Fruit fly (Drosophila melanogaster) whole organism, prepupa: ENCODE data around the gene CG2839.
A peak's percentile ranks its signal among the peaks of the same experiment; 100 is the strongest.

ENCODE experiments used
- Blimp-1 ChIP-seq: fragments of 200-800 bp; sonication (Bioruptor generic); optimal IDR thresholded peaks from 3 replicates; lab custom pipeline; 2017; ENCODE audit warnings: missing biosample characterization, missing genetic modification characterization, mild to moderate bottlenecking, moderate library complexity, missing genetic modification reagents
- CG11294 ChIP-seq: fragments of 200-800 bp; sonication (Bioruptor generic); IDR thresholded peaks from 2 replicates; pipeline ENCODE4 v1.3.6; 2022; ENCODE audit warnings: missing biosample characterization, missing genetic modification characterization
- CG11902 ChIP-seq: fragments of 200-800 bp; sonication (Bioruptor generic); optimal IDR thresholded peaks from 3 replicates; lab custom pipeline; 2016; ENCODE audit warnings: missing biosample characterization, missing genetic modification characterization
- CG1621 ChIP-seq: fragments of 200-800 bp; sonication (Bioruptor generic); optimal IDR thresholded peaks from 3 replicates; lab custom pipeline; 2018; ENCODE audit warnings: missing biosample characterization, mild to moderate bottlenecking, missing genetic modification characterization
- CG16779 ChIP-seq: fragments of 200-800 bp; sonication (Bioruptor generic); optimal IDR thresholded peaks from 3 replicates; lab custom pipeline; 2017; ENCODE audit warnings: missing biosample characterization, mild to moderate bottlenecking, missing genetic modification characterization
- CG3032 ChIP-seq: fragments of 200-800 bp; optimal IDR thresholded peaks from 2 replicates; lab custom pipeline; 2019; ENCODE audit warnings: missing biosample characterization, mild to moderate bottlenecking, missing genetic modification characterization, moderate library complexity
- CG31627 ChIP-seq: fragments of 200-800 bp; sonication (Bioruptor generic); optimal IDR thresholded peaks from 3 replicates; lab custom pipeline; 2016; ENCODE audit warnings: missing biosample characterization, missing genetic modification characterization
- CG32006 ChIP-seq: fragments of 200-800 bp; sonication (Bioruptor generic); optimal IDR thresholded peaks from 3 replicates; lab custom pipeline; 2017; ENCODE audit warnings: missing biosample characterization, mild to moderate bottlenecking, missing genetic modification characterization
- CG4318 ChIP-seq: fragments of 200-800 bp; sonication (Bioruptor generic); optimal IDR thresholded peaks from 3 replicates; lab custom pipeline; 2017; ENCODE audit warnings: missing biosample characterization, mild to moderate bottlenecking, missing genetic modification characterization
- CG6163 ChIP-seq: fragments of 200-800 bp; sonication (Bioruptor generic); IDR thresholded peaks from 3 replicates; pipeline ENCODE4 v1.3.6; 2022; ENCODE audit warnings: missing biosample characterization, missing genetic modification characterization
- CG6276 ChIP-seq: fragments of 200-800 bp; sonication (Bioruptor generic); optimal IDR thresholded peaks from 2 replicates; lab custom pipeline; 2017; ENCODE audit warnings: missing biosample characterization, mild to moderate bottlenecking, missing genetic modification characterization
- CG6792 ChIP-seq: fragments of 200-800 bp; sonication (Bioruptor generic); optimal IDR thresholded peaks from 3 replicates; lab custom pipeline; 2016; ENCODE audit warnings: missing biosample characterization, missing genetic modification characterization
- CG6808 ChIP-seq: fragments of 200-800 bp; sonication (Bioruptor generic); optimal IDR thresholded peaks from 3 replicates; lab custom pipeline; 2017; ENCODE audit warnings: missing biosample characterization, missing genetic modification characterization, mild to moderate bottlenecking, moderate library complexity, missing genetic modification reagents
- CG6854 ChIP-seq: fragments of 200-800 bp; sonication (Bioruptor generic); optimal IDR thresholded peaks from 2 replicates; lab custom pipeline; 2017; ENCODE audit warnings: missing biosample characterization, mild to moderate bottlenecking, missing genetic modification characterization
- CG7368 ChIP-seq: fragments of 200-800 bp; sonication (Bioruptor generic); optimal IDR thresholded peaks from 3 replicates; lab custom pipeline; 2016; ENCODE audit warnings: missing biosample characterization, missing genetic modification characterization
- CG8119 ChIP-seq: fragments of 200-800 bp; sonication (Bioruptor generic); IDR thresholded peaks from 3 replicates; pipeline ENCODE4 v1.3.6; 2022; ENCODE audit warnings: missing biosample characterization, missing genetic modification characterization
- CG8319 ChIP-seq: fragments of 200-800 bp; sonication (Bioruptor generic); optimal IDR thresholded peaks from 3 replicates; lab custom pipeline; 2016; ENCODE audit warnings: missing biosample characterization, missing genetic modification characterization
- CG8632 ChIP-seq: fragments of 200-800 bp; sonication (Bioruptor generic); optimal IDR thresholded peaks from 3 replicates; lab custom pipeline; 2016; ENCODE audit warnings: missing biosample characterization, missing genetic modification characterization
- CG9139 ChIP-seq: fragments of 200-800 bp; sonication (Bioruptor generic); optimal IDR thresholded peaks from 3 replicates; lab custom pipeline; 2017; ENCODE audit warnings: missing biosample characterization, mild to moderate bottlenecking, missing genetic modification characterization
- Eip75B ChIP-seq: fragments of 200-800 bp; sonication (Bioruptor generic); optimal IDR thresholded peaks from 3 replicates; lab custom pipeline; 2016; ENCODE audit warnings: missing biosample characterization, missing genetic modification characterization
- Eip78C ChIP-seq: fragments of 200-800 bp; sonication (Bioruptor generic); peaks from one replicate; lab custom pipeline; 2016; ENCODE audit warnings: missing biosample characterization, missing genetic modification characterization
- Eip93F ChIP-seq: fragments of 200-800 bp; sonication (Bioruptor generic); optimal IDR thresholded peaks from 2 replicates; lab custom pipeline; 2016; ENCODE audit warnings: missing biosample characterization, mild to moderate bottlenecking, missing genetic modification characterization
- Ets21C ChIP-seq: fragments of 200-800 bp; sonication (Bioruptor generic); optimal IDR thresholded peaks from 3 replicates; lab custom pipeline; 2016; ENCODE audit warnings: missing biosample characterization, missing genetic modification characterization
- Ets96B ChIP-seq: fragments of 200-800 bp; optimal IDR thresholded peaks from 2 replicates; lab custom pipeline; 2019; ENCODE audit warnings: missing biosample characterization, mild to moderate bottlenecking, missing genetic modification characterization, moderate library complexity
- Gug ChIP-seq: fragments of 200-800 bp; sonication (Bioruptor generic); IDR thresholded peaks from 2 replicates; pipeline ENCODE4 v1.3.6; 2022; ENCODE audit warnings: missing biosample characterization, missing genetic modification characterization
- Hr38 ChIP-seq: sonication (Bioruptor generic); optimal IDR thresholded peaks from 2 replicates; lab custom pipeline; 2016; ENCODE audit warnings: missing biosample characterization, missing genetic modification characterization
- Hr39 ChIP-seq: fragments of 200-800 bp; sonication (Bioruptor generic); optimal IDR thresholded peaks from 2 replicates; lab custom pipeline; 2016; ENCODE audit warnings: missing biosample characterization, missing genetic modification characterization
- Hr4 ChIP-seq: fragments of 200-800 bp; sonication (Bioruptor generic); optimal IDR thresholded peaks from 3 replicates; lab custom pipeline; 2016; ENCODE audit warnings: missing biosample characterization, missing genetic modification characterization
- Lpt ChIP-seq: fragments of 200-800 bp; sonication (Bioruptor generic); optimal IDR thresholded peaks from 3 replicates; lab custom pipeline; 2016; ENCODE audit warnings: missing biosample characterization, missing genetic modification characterization
- Met ChIP-seq: fragments of 200-800 bp; sonication (Bioruptor generic); optimal IDR thresholded peaks from 3 replicates; lab custom pipeline; 2016; ENCODE audit warnings: missing biosample characterization, missing genetic modification characterization
- OdsH ChIP-seq: fragments of 200-800 bp; sonication (Bioruptor generic); optimal IDR thresholded peaks from 3 replicates; lab custom pipeline; 2016; ENCODE audit warnings: missing biosample characterization, missing genetic modification characterization
- Smox ChIP-seq: fragments of 200-800 bp; sonication (Bioruptor generic); optimal IDR thresholded peaks from 3 replicates; lab custom pipeline; 2016; ENCODE audit warnings: missing biosample characterization, missing genetic modification characterization
- Sox102F ChIP-seq: fragments of 200-800 bp; sonication (Bioruptor generic); optimal IDR thresholded peaks from 2 replicates; lab custom pipeline; 2016; ENCODE audit warnings: missing biosample characterization, mild to moderate bottlenecking, missing genetic modification characterization
- Sox14 ChIP-seq: fragments of 200-800 bp; sonication (Bioruptor generic); optimal IDR thresholded peaks from 3 replicates; lab custom pipeline; 2016; ENCODE audit warnings: missing biosample characterization, missing genetic modification characterization
- Sox15 ChIP-seq: fragments of 200-800 bp; sonication (Bioruptor generic); optimal IDR thresholded peaks from 3 replicates; lab custom pipeline; 2016; ENCODE audit warnings: missing biosample characterization, missing genetic modification characterization
- achi ChIP-seq: fragments of 200-800 bp; sonication (Bioruptor generic); optimal IDR thresholded peaks from 3 replicates; lab custom pipeline; 2016; ENCODE audit warnings: missing biosample characterization, missing genetic modification characterization
- acj6 ChIP-seq: fragments of 200-800 bp; sonication (Bioruptor generic); optimal IDR thresholded peaks from 3 replicates; lab custom pipeline; 2016; ENCODE audit warnings: missing biosample characterization, missing genetic modification characterization
- dac ChIP-seq: fragments of 200-800 bp; sonication (Bioruptor generic); optimal IDR thresholded peaks from 2 replicates; lab custom pipeline; 2017; ENCODE audit warnings: missing biosample characterization, mild to moderate bottlenecking, missing genetic modification characterization
- eg ChIP-seq: fragments of 200-800 bp; sonication (Bioruptor generic); IDR thresholded peaks from 3 replicates; pipeline ENCODE4 v1.3.6; 2022; ENCODE audit warnings: missing biosample characterization, missing genetic modification characterization
- esn ChIP-seq: fragments of 200-800 bp; sonication (Bioruptor generic); optimal IDR thresholded peaks from 2 replicates; lab custom pipeline; 2016; ENCODE audit warnings: missing biosample characterization, mild to moderate bottlenecking, missing genetic modification characterization, moderate library complexity
- fd59A ChIP-seq: fragments of 200-800 bp; sonication (Bioruptor generic); optimal IDR thresholded peaks from 2 replicates; lab custom pipeline; 2017; ENCODE audit warnings: missing biosample characterization, mild to moderate bottlenecking, missing genetic modification characterization, missing genetic modification reagents
- fd85E ChIP-seq: fragments of 200-800 bp; sonication (Bioruptor generic); optimal IDR thresholded peaks from 3 replicates; lab custom pipeline; 2016; ENCODE audit warnings: missing biosample characterization, missing genetic modification characterization
- net ChIP-seq: fragments of 200-800 bp; sonication (Bioruptor generic); optimal IDR thresholded peaks from 3 replicates; lab custom pipeline; 2016; ENCODE audit warnings: missing biosample characterization, missing genetic modification characterization
- pdm3 ChIP-seq: fragments of 200-800 bp; sonication (Bioruptor generic); optimal IDR thresholded peaks from 3 replicates; lab custom pipeline; 2016; ENCODE audit warnings: missing biosample characterization, missing genetic modification characterization
- salr ChIP-seq, 2 experiments: fragments of 200-800 bp; sonication (Bioruptor generic); optimal IDR thresholded peaks; 3 replicates each; lab custom pipeline; 2016 to 2018; ENCODE audit warnings: missing biosample characterization in 2 of 2, missing genetic modification characterization in 2 of 2, mild to moderate bottlenecking in 1 of 2
- spab ChIP-seq: fragments of 200-800 bp; sonication (Bioruptor generic); optimal IDR thresholded peaks from 2 replicates; lab custom pipeline; 2017; ENCODE audit warnings: missing biosample characterization, mild to moderate bottlenecking, missing genetic modification characterization, missing genetic modification reagents
- ss ChIP-seq, 2 experiments: fragments of 200-800 bp; sonication (Bioruptor generic); optimal IDR thresholded peaks; 2 replicates in 1 of 2; 3 replicates in 1 of 2; lab custom pipeline; 2017 to 2018; ENCODE audit warnings: mild to moderate bottlenecking in 2 of 2, missing biosample characterization in 2 of 2, missing genetic modification characterization in 2 of 2, moderate library complexity in 1 of 2
- svp ChIP-seq: fragments of 200-800 bp; sonication (Bioruptor generic); peaks from one replicate; lab custom pipeline; 2016; ENCODE audit warnings: missing biosample characterization, missing genetic modification characterization
- topi ChIP-seq: fragments of 200-800 bp; sonication (Bioruptor generic); optimal IDR thresholded peaks from 3 replicates; lab custom pipeline; 2016; ENCODE audit warnings: missing biosample characterization, missing genetic modification characterization
- vri ChIP-seq: fragments of 200-800 bp; sonication (Bioruptor generic); optimal IDR thresholded peaks from 3 replicates; lab custom pipeline; 2016; ENCODE audit warnings: missing biosample characterization, mild to moderate bottlenecking, missing genetic modification characterization

The CG2839 gene

DNA sequence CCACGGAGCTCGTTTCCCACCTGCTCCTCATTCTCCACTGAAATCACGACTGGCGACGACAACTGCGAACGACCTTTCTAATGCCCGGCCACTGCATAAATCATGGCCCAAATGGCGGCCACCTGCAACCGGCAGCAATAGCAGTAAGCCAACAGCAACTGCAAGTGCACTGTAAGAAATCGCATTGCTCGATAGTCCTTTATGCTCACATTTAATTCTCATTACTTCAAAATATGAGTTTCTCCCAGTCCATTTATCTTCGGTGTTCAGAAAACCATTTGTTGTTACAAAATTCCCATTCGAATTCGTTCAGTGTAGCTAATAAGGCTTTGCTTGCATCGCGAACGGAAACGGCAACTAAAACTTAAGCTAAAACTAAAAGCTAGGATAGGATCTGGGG is 21.4 kb upstream of the CG2839 start (continued):
- TF ChIP-seq CG3032 (tag; lab: Kevin White, UChicago) (no peak), CG8119 (peak; percentile 79), CG6163 (peak; percentile 74), fd59A (GFP tag; lab: Kevin White, UChicago) (no peak), Smox (GFP tag; lab: Kevin White, UChicago) (no peak), Gug (GFP tag; lab: Robert Waterston, UW) (peak; percentile 74), Hr4 (GFP tag; lab: Kevin White, UChicago) (peak; percentile 82), CG4318 (GFP tag; lab: Kevin White, UChicago) (peak; percentile 56), vri (GFP tag; lab: Kevin White, UChicago) (no peak), Ets96B (tag; lab: Kevin White, UChicago) (no peak), CG16779 (no peak), Hr38 (GFP tag; lab: Kevin White, UChicago) (no peak)

DNA sequence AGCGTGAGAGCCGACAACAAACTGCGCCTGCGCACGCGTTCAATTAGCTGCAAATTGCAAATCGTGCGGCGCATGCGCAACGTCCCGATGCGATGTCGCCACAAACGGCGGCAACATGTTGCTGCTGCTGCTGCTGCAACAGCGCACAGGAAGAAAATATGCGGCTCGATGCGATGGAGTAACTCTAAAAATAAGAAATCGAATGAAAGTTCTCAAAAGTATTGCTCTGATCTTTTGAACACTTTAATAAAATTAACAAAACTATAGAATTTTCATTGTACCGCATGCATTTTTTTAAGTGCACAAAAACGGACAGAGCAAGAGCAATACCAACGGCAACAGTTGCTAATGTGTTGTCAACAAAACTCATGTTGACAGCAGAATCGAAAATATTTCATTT is 19.3 kb upstream of the CG2839 start:
- peak; percentile 68 for TF ChIP-seq CG7368
- TF ChIP-seq CG31627 (GFP tag; lab: Kevin White, UChicago) = peak; percentile 74
- TF ChIP-seq svp = peak; percentile 86
- TF ChIP-seq CG4318 (GFP tag; lab: Kevin White, UChicago) = peak; percentile 75
- TF ChIP-seq CG8632 = peak; percentile 44
- TF ChIP-seq net (GFP tag; lab: Kevin White, UChicago) = peak; percentile 75
- TF ChIP-seq CG1621 = peak; percentile 35
- peak; percentile 57 for TF ChIP-seq spab (GFP tag; lab: Kevin White, UChicago)
- peak; percentile 84 for TF ChIP-seq pdm3
- TF ChIP-seq Eip93F = no peak
- peak; percentile 69 for TF ChIP-seq Smox (GFP tag; lab: Kevin White, UChicago)
- TF ChIP-seq Eip75B (GFP tag; lab: Kevin White, UChicago) = peak; percentile 57
- TF ChIP-seq CG32006 (GFP tag; lab: Kevin White, UChicago) = peak; percentile 92
- peak; percentile 92 for TF ChIP-seq CG8119
- TF ChIP-seq CG11902 (GFP tag; lab: Kevin White, UChicago) = no peak
- peak; percentile 92 for TF ChIP-seq CG6163
- TF ChIP-seq topi = peak; percentile 67
- peak; percentile 69 for TF ChIP-seq CG6792 (GFP tag; lab: Kevin White, UChicago)
- TF ChIP-seq Lpt (GFP tag; lab: Kevin White, UChicago) = peak; percentile 64
- peak; percentile 44 for TF ChIP-seq Blimp-1 (GFP tag; lab: Kevin White, UChicago)
- TF ChIP-seq CG6276 = peak; percentile 86
- peak; percentile 64 for TF ChIP-seq Ets21C (GFP tag; lab: Kevin White, UChicago)
- TF ChIP-seq Met = peak; percentile 80
- peak; percentile 84 for TF ChIP-seq Sox14
- no peak for TF ChIP-seq fd85E (GFP tag; lab: Kevin White, UChicago)
- peak; percentile 87 for TF ChIP-seq Eip78C
- TF ChIP-seq CG8319 (GFP tag; lab: Kevin White, UChicago) = peak; percentile 52
- TF ChIP-seq ss (GFP tag; optimal IDR thresholded peaks at IDR 0.05; lab: Kevin White, UChicago) = peak in 1 of 2 experiments; percentile 18
- TF ChIP-seq vri (GFP tag; lab: Kevin White, UChicago) = peak; percentile 72
- TF ChIP-seq Hr39 = peak; percentile 75
- no peak for TF ChIP-seq CG6854 (GFP tag; lab: Kevin White, UChicago)
- peak; percentile 79 for TF ChIP-seq CG11294 (GFP tag; lab: Robert Waterston, UW)
- TF ChIP-seq dac (GFP tag; lab: Kevin White, UChicago) = peak; percentile 79
- TF ChIP-seq Sox15 (GFP tag; lab: Kevin White, UChicago) = peak; percentile 5
- TF ChIP-seq CG9139 (GFP tag; lab: Kevin White, UChicago) = no peak
- peak; percentile 39 for TF ChIP-seq Ets96B (tag; lab: Kevin White, UChicago)
- peak; percentile 10 to 73 for TF ChIP-seq salr (GFP tag; optimal IDR thresholded peaks at IDR 0.05; lab: Kevin White, UChicago)
- peak; percentile 65 for TF ChIP-seq achi (GFP tag; lab: Kevin White, UChicago)
- peak; percentile 66 for TF ChIP-seq CG6808 (GFP tag; lab: Kevin White, UChicago)
- TF ChIP-seq esn = peak; percentile 85
- TF ChIP-seq Sox102F = peak; percentile 82
- TF ChIP-seq OdsH (GFP tag; lab: Kevin White, UChicago) = peak; percentile 83
- TF ChIP-seq eg (GFP tag; lab: Robert Waterston, UW) = peak; percentile 94
- peak; percentile 59 for TF ChIP-seq acj6 (GFP tag; lab: Kevin White, UChicago)
